Worm (Caenorhabditis elegans) whole organism, L1 larva: ENCODE measurements around the gene Y54F10BM.23.

Experiments used
- blmp-1 ChIP-seq: fragments of 150-350 bp; optimal IDR thresholded peaks from 2 replicates; lab custom pipeline; 2014; ENCODE audit warnings: missing biosample characterization, missing genetic modification characterization
- efl-1 ChIP-seq, 4 experiments: fragments of 150-350 bp; optimal IDR thresholded peaks in 3 of 4; peaks in 1 of 4; 1 replicate in 1 of 4; 2 replicates in 3 of 4; lab custom pipeline; 2014; ENCODE audit warnings: missing biosample characterization in 2 of 4, missing genetic modification characterization in 2 of 4, missing genetic modification reagents in 2 of 4
- elt-2 ChIP-seq: sonication (generic microtip); optimal IDR thresholded peaks from 2 replicates; lab custom pipeline; 2016; ENCODE audit warnings: missing genetic modification characterization, mild to moderate bottlenecking, inconsistent platforms, missing compliant biosample characterization, missing genetic modification reagents
- lin-15B ChIP-seq: fragments of 150-350 bp; sonication (generic microtip); optimal IDR thresholded peaks from 3 replicates; lab custom pipeline; 2014; ENCODE audit warnings: missing biosample characterization, missing genetic modification characterization
- lin-35 ChIP-seq, 2 experiments: fragments of 150-350 bp; optimal IDR thresholded peaks; 2 replicates each; lab custom pipeline; 2014; ENCODE audit warnings: missing biosample characterization in 2 of 2, missing genetic modification characterization in 2 of 2, missing genetic modification reagents in 2 of 2
- lir-3 ChIP-seq: sonication (generic microtip); optimal IDR thresholded peaks from 2 replicates; lab custom pipeline; 2016; ENCODE audit warnings: mild to moderate bottlenecking, missing genetic modification characterization, moderate library complexity, missing compliant biosample characterization; ENCODE audit not compliant: poor library complexity
- nhr-11 ChIP-seq: fragments of 150-350 bp; optimal IDR thresholded peaks from 2 replicates; lab custom pipeline; 2014; ENCODE audit warnings: missing biosample characterization, missing genetic modification characterization
- snpc-4 ChIP-seq: fragments of 150-350 bp; optimal IDR thresholded peaks from 2 replicates; lab custom pipeline; 2014; ENCODE audit warnings: missing biosample characterization, missing genetic modification characterization
- zag-1 ChIP-seq: fragments of 150-350 bp; optimal IDR thresholded peaks from 2 replicates; lab custom pipeline; 2014; ENCODE audit warnings: missing biosample characterization, missing genetic modification characterization

DNA sequence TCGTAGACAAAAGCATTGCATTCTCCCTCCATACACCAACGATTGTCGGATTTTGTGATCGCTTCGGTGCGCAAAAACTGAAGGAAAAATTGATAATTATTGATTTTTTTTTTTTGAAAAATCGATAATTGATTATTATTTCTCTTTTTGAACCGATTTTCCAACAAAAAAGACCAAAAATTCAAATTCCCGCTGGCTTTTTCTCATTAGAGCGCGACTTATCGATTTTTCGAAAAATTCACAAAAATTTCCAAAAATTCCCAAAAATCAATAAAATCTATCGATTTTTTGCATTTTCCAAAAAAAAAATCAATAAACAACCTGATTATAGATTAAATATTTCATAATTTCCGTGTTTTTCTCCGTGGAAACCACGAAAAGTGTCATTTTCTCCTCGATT, 49.3 kb upstream of the Y54F10BM.23 start:
- TF ChIP-seq lin-15B (tag; lab: Kevin White, UChicago) (no peak), lir-3 (tag; lab: Kevin White, UChicago) (no peak), zag-1 (tag; lab: Kevin White, UChicago) (no peak), elt-2 (tag; lab: Kevin White, UChicago) (no peak), lin-35 (GFP tag; optimal IDR thresholded peaks at IDR 0.05; lab: Kevin White, UChicago) (no peak), nhr-11 (tag; lab: Kevin White, UChicago) (no peak), snpc-4 (no peak), efl-1 (optimal IDR thresholded peaks at IDR 0.05; lab: Kevin White, UChicago) (no peak), efl-1 (GFP tag; optimal IDR thresholded peaks at IDR 0.05 in 1 of 2; lab: Kevin White, UChicago) (no peak), blmp-1 (tag; lab: Kevin White, UChicago) (no peak)
